Worm (Caenorhabditis elegans) whole organism, midembryonic: Measurements from ENCODE around the gene rsp-8.

ENCODE experiments used
- flt-1 ChIP-seq: fragments of 200-800 bp; sonication (Bioruptor generic); IDR thresholded peaks from 2 replicates; pipeline ENCODE4 v1.3.6; 2022; ENCODE audit warnings: missing genetic modification characterization, missing compliant biosample characterization
- med-1 ChIP-seq: sonication (generic microtip); optimal IDR thresholded peaks from 2 replicates; lab custom pipeline; 2017; ENCODE audit warnings: missing genetic modification characterization, mild to moderate bottlenecking, missing compliant biosample characterization, antibody characterized with exemption, missing genetic modification reagents; ENCODE audit not compliant: insufficient read depth
- tab-1 ChIP-seq: fragments of 200-800 bp; sonication (Bioruptor generic); IDR thresholded peaks from 2 replicates; pipeline ENCODE4 v1.3.6; 2022; ENCODE audit warnings: missing genetic modification characterization, missing compliant biosample characterization

- no peak for TF ChIP-seq tab-1 (GFP tag; lab: Robert Waterston, UW)
- TF ChIP-seq med-1 (GFP tag; lab: Kevin White, UChicago): no peak
- no peak for TF ChIP-seq flt-1 (GFP tag; lab: Robert Waterston, UW)
Observed at ce11 chrIII:11829062-11829461, 2.8 kb downstream of the rsp-8 start.
